Comparison of ENCODE assay signal across 1 fruit fly cellular context in genomic region chr3L:17513893-17514616, dm6.
TF ChIP-seq lines count a peak whose summit lies in the region.

Gene U4-U6-60K, minus strand, starts transcription at chr3L:17513912.
Gene CG7564, plus strand, starts transcription at chr3L:17514298.

TF ChIP-seq in whole organism, embryonic, 481 proteins besides CTCF, POLR2A, EP300 and RAD21 (continued from another document and continues in another):
- TF ChIP-seq ap (GFP tag; IDR thresholded peaks at IDR 0.05; lab: Robert Waterston, UW) = no peak
- peak; percentile 76 for TF ChIP-seq CG16815 (GFP tag; optimal IDR thresholded peaks at IDR 0.05; lab: Kevin White, UChicago)
- no peak for TF ChIP-seq ham (GFP tag; IDR thresholded peaks at IDR 0.05; lab: Robert Waterston, UW)
- TF ChIP-seq dan (GFP tag; IDR thresholded peaks at IDR 0.05; lab: Robert Waterston, UW) = no peak
- TF ChIP-seq peb (GFP tag; IDR thresholded peaks at IDR 0.05; lab: Robert Waterston, UW) = no peak
- peak; percentile 73 for TF ChIP-seq Meics (GFP tag; optimal IDR thresholded peaks at IDR 0.05; lab: Kevin White, UChicago)
- TF ChIP-seq CG17385 (GFP tag; optimal IDR thresholded peaks at IDR 0.05; lab: Kevin White, UChicago) = peak; percentile 42
- peak; percentile 72 for TF ChIP-seq Hmr (GFP tag; optimal IDR thresholded peaks at IDR 0.05; lab: Kevin White, UChicago)
- TF ChIP-seq Lim3 (GFP tag; IDR thresholded peaks at IDR 0.05; lab: Robert Waterston, UW) = no peak
- TF ChIP-seq maf-S (GFP tag; optimal IDR thresholded peaks at IDR 0.05; lab: Kevin White, UChicago) = peak; percentile 28
- no peak for TF ChIP-seq CG2202 (tag; optimal IDR thresholded peaks at IDR 0.05; lab: Kevin White, UChicago)
- TF ChIP-seq HLHmδ (GFP tag; optimal IDR thresholded peaks at IDR 0.05; lab: Kevin White, UChicago) = no peak
- no peak for TF ChIP-seq Gsc (GFP tag; IDR thresholded peaks at IDR 0.05; lab: Robert Waterston, UW)
- TF ChIP-seq slp2 (GFP tag; optimal IDR thresholded peaks at IDR 0.05; lab: Kevin White, UChicago) = peak; percentile 22
- TF ChIP-seq D19A (tag; optimal IDR thresholded peaks at IDR 0.05; lab: Kevin White, UChicago) = no peak
- peak; percentile 21 for TF ChIP-seq unpg (GFP tag; optimal IDR thresholded peaks at IDR 0.05; lab: Kevin White, UChicago)
- peak; percentile 60 for TF ChIP-seq kni (GFP tag; optimal IDR thresholded peaks at IDR 0.05; lab: Kevin White, UChicago)
- peak; percentile 65 for TF ChIP-seq grn (GFP tag; optimal IDR thresholded peaks at IDR 0.05; lab: Kevin White, UChicago)
- peak; percentile 29 for TF ChIP-seq Oli (tag; optimal IDR thresholded peaks at IDR 0.05; lab: Kevin White, UChicago)
- no peak for TF ChIP-seq usp (GFP tag; optimal IDR thresholded peaks at IDR 0.05; lab: Kevin White, UChicago)
- peak; percentile 2 for TF ChIP-seq CG9876 (GFP tag; optimal IDR thresholded peaks at IDR 0.05; lab: Kevin White, UChicago)
- peak; percentile 28 to 60 for TF ChIP-seq Pdp1 (GFP tag; optimal IDR thresholded peaks at IDR 0.05; lab: Kevin White, UChicago)
- TF ChIP-seq Poxn (GFP tag; IDR thresholded peaks at IDR 0.05; lab: Robert Waterston, UW) = no peak
- TF ChIP-seq z (GFP tag; IDR thresholded peaks at IDR 0.05; lab: Robert Waterston, UW) = peak; percentile 65; the same call in 2 of the 3 replicates
- peak; percentile 24; the same call in 1 of the 3 replicates for TF ChIP-seq jigr1 (GFP tag; IDR thresholded peaks at IDR 0.05; lab: Robert Waterston, UW)
- TF ChIP-seq D19B (GFP tag; optimal IDR thresholded peaks at IDR 0.05; lab: Kevin White, UChicago) = peak; percentile 32
- peak; percentile 53; the same call in 1 of the 2 replicates for TF ChIP-seq Ptx1 (GFP tag; IDR thresholded peaks at IDR 0.05; lab: Robert Waterston, UW)
- no peak for TF ChIP-seq CG11398 (GFP tag; optimal IDR thresholded peaks at IDR 0.05; lab: Kevin White, UChicago)
- TF ChIP-seq Hey (tag; optimal IDR thresholded peaks at IDR 0.05; lab: Kevin White, UChicago) = no peak
- TF ChIP-seq CG30431 (GFP tag; optimal IDR thresholded peaks at IDR 0.05; lab: Kevin White, UChicago) = peak; percentile 53
- TF ChIP-seq odd (GFP tag; optimal IDR thresholded peaks at IDR 0.05; lab: Kevin White, UChicago) = no peak
- no peak for TF ChIP-seq gt (GFP tag; IDR thresholded peaks at IDR 0.05; lab: Robert Waterston, UW)
- no peak for TF ChIP-seq NC2β (GFP tag; optimal IDR thresholded peaks at IDR 0.05; lab: Kevin White, UChicago)
- TF ChIP-seq CG2712 (tag; optimal IDR thresholded peaks at IDR 0.05; lab: Kevin White, UChicago) = peak; percentile 56
- no peak for TF ChIP-seq CG6765 (GFP tag; optimal IDR thresholded peaks at IDR 0.05; lab: Kevin White, UChicago)
- peak; percentile 81 for TF ChIP-seq CoRest (tag; optimal IDR thresholded peaks at IDR 0.05; lab: Kevin White, UChicago)
- no peak for TF ChIP-seq nau (GFP tag; optimal IDR thresholded peaks at IDR 0.05; lab: Kevin White, UChicago)
- TF ChIP-seq jumu (GFP tag; optimal IDR thresholded peaks at IDR 0.05; lab: Kevin White, UChicago) = peak; percentile 50
- TF ChIP-seq CG2199 (GFP tag; IDR thresholded peaks at IDR 0.05; lab: Robert Waterston, UW) = no peak
- peak; percentile 45 for TF ChIP-seq CG7928 (GFP tag; optimal IDR thresholded peaks at IDR 0.05; lab: Kevin White, UChicago)
- TF ChIP-seq al (GFP tag; IDR thresholded peaks at IDR 0.05; lab: Robert Waterston, UW) = peak; percentile 54
- peak; percentile 32 for TF ChIP-seq Atf-2 (GFP tag; optimal IDR thresholded peaks at IDR 0.05; lab: Kevin White, UChicago)
- TF ChIP-seq CG9437 (GFP tag; optimal IDR thresholded peaks at IDR 0.05; lab: Kevin White, UChicago) = peak; percentile 77
- no peak for TF ChIP-seq CG11696 (GFP tag; IDR thresholded peaks at IDR 0.05; lab: Robert Waterston, UW)
- peak; percentile 60 for TF ChIP-seq pho (GFP tag; optimal IDR thresholded peaks at IDR 0.05; lab: Kevin White, UChicago)
- no peak for TF ChIP-seq gsb (GFP tag; IDR thresholded peaks at IDR 0.05; lab: Robert Waterston, UW)
- no peak for TF ChIP-seq mirr (GFP tag; optimal IDR thresholded peaks at IDR 0.05; lab: Kevin White, UChicago)
- TF ChIP-seq dysf (GFP tag; IDR thresholded peaks at IDR 0.05; lab: Robert Waterston, UW) = peak; percentile 68; the same call in 1 of the 3 replicates
- TF ChIP-seq CG2116 (GFP tag; optimal IDR thresholded peaks at IDR 0.05; lab: Kevin White, UChicago) = peak; percentile 62
- peak; percentile 82 for TF ChIP-seq CG14710 (tag; optimal IDR thresholded peaks at IDR 0.05; lab: Kevin White, UChicago)
- peak; percentile 51 for TF ChIP-seq CG10366 (GFP tag; IDR thresholded peaks at IDR 0.05; lab: Robert Waterston, UW)
- TF ChIP-seq CG12104 (GFP tag; optimal IDR thresholded peaks at IDR 0.05; lab: Kevin White, UChicago) = peak; percentile 71
- TF ChIP-seq wdn (GFP tag; IDR thresholded peaks at IDR 0.05; lab: Robert Waterston, UW) = no peak
- peak; percentile 7 for TF ChIP-seq CHES-1-like (GFP tag; optimal IDR thresholded peaks at IDR 0.05; lab: Kevin White, UChicago)
- TF ChIP-seq ranshi (GFP tag; IDR thresholded peaks at IDR 0.05; lab: Robert Waterston, UW) = peak; percentile 33; the same call in 1 of the 2 replicates
- no peak for TF ChIP-seq gcm (GFP tag; optimal IDR thresholded peaks at IDR 0.05; lab: Kevin White, UChicago)
- no peak for TF ChIP-seq Dfd (GFP tag; optimal IDR thresholded peaks at IDR 0.05; lab: Kevin White, UChicago)
- TF ChIP-seq CG8388 (GFP tag; optimal IDR thresholded peaks at IDR 0.05; lab: Kevin White, UChicago) = peak; percentile 19
- TF ChIP-seq CG34224 (GFP tag; IDR thresholded peaks at IDR 0.05; lab: Robert Waterston, UW; ENCODE audit: partially characterized antibody) = peak; percentile 80
- TF ChIP-seq unc-4 (GFP tag; IDR thresholded peaks at IDR 0.05; lab: Robert Waterston, UW; ENCODE audit: partially characterized antibody) = peak; percentile 89
- peak; percentile 99 for TF ChIP-seq inv (GFP tag; IDR thresholded peaks at IDR 0.05; lab: Robert Waterston, UW; ENCODE audit: partially characterized antibody)
- peak; percentile 58 for TF ChIP-seq Dek (tag; optimal IDR thresholded peaks at IDR 0.05; lab: Kevin White, UChicago)
- no peak for TF ChIP-seq chif (GFP tag; optimal IDR thresholded peaks at IDR 0.05; lab: Kevin White, UChicago)
- TF ChIP-seq Blimp-1 (GFP tag; optimal IDR thresholded peaks at IDR 0.05; lab: Kevin White, UChicago) = peak; percentile 22
- peak; percentile 91 for TF ChIP-seq CG31441 (GFP tag; IDR thresholded peaks at IDR 0.05; lab: Robert Waterston, UW)
- peak; percentile 68 for TF ChIP-seq sd (tag; optimal IDR thresholded peaks at IDR 0.05; lab: Kevin White, UChicago)
- no peak for TF ChIP-seq CG15479 (GFP tag; optimal IDR thresholded peaks at IDR 0.05; lab: Kevin White, UChicago)
- TF ChIP-seq oc (tag; optimal IDR thresholded peaks at IDR 0.05; lab: Kevin White, UChicago) = no peak
- TF ChIP-seq CG30020 (tag; optimal IDR thresholded peaks at IDR 0.05; lab: Kevin White, UChicago) = peak; percentile 63
- no peak for TF ChIP-seq CG32772 (GFP tag; IDR thresholded peaks at IDR 0.05; lab: Robert Waterston, UW)
- peak; percentile 2 for TF ChIP-seq CG18011 (GFP tag; optimal IDR thresholded peaks at IDR 0.05; lab: Kevin White, UChicago)
- peak; percentile 91 for TF ChIP-seq row (GFP tag; IDR thresholded peaks at IDR 0.05; lab: Robert Waterston, UW)
- peak; percentile 33; the same call in 1 of the 3 replicates for TF ChIP-seq CG34422 (GFP tag; IDR thresholded peaks at IDR 0.05; lab: Robert Waterston, UW)
- no peak for TF ChIP-seq chm (GFP tag; IDR thresholded peaks at IDR 0.05; lab: Robert Waterston, UW)
- no peak for TF ChIP-seq run (tag; optimal IDR thresholded peaks at IDR 0.05; lab: Kevin White, UChicago)
- TF ChIP-seq ken (GFP tag; IDR thresholded peaks at IDR 0.05; lab: Robert Waterston, UW) = peak; percentile 19; the same call in 1 of the 3 replicates
- TF ChIP-seq CG11695 (GFP tag; IDR thresholded peaks at IDR 0.05; lab: Robert Waterston, UW) = no peak
- TF ChIP-seq tna (GFP tag; IDR thresholded peaks at IDR 0.05; lab: Robert Waterston, UW; ENCODE audit: partially characterized antibody) = peak; percentile 90
- TF ChIP-seq rib (GFP tag; IDR thresholded peaks at IDR 0.05; lab: Robert Waterston, UW) = no peak
- peak; percentile 81 for TF ChIP-seq CG2120 (GFP tag; optimal IDR thresholded peaks at IDR 0.05; lab: Kevin White, UChicago)
- peak; percentile 48 to 63 for TF ChIP-seq dpn (GFP tag; optimal IDR thresholded peaks at IDR 0.05; lab: Kevin White, UChicago)
- TF ChIP-seq CG3726 (GFP tag; IDR thresholded peaks at IDR 0.05; lab: Robert Waterston, UW) = no peak
- TF ChIP-seq CG6689 (GFP tag; IDR thresholded peaks at IDR 0.05; lab: Robert Waterston, UW) = no peak
- 0 out of 2 replicates have a peak, but pooled peaks have one; percentile 11 for TF ChIP-seq CG4730 (GFP tag; IDR thresholded peaks at IDR 0.05; lab: Robert Waterston, UW)
- peak; percentile 4 for TF ChIP-seq Deaf1 (tag; optimal IDR thresholded peaks at IDR 0.05; lab: Kevin White, UChicago)
- no peak for TF ChIP-seq sc (optimal IDR thresholded peaks at IDR 0.05; lab: Kevin White, UChicago)
- peak; percentile 7 for TF ChIP-seq sc (GFP tag; optimal IDR thresholded peaks at IDR 0.05; lab: Kevin White, UChicago)
- TF ChIP-seq HLH4C (GFP tag; IDR thresholded peaks at IDR 0.05; lab: Robert Waterston, UW; ENCODE audit: partially characterized antibody) = peak; percentile 95
- no peak for TF ChIP-seq danr (GFP tag; IDR thresholded peaks at IDR 0.05; lab: Robert Waterston, UW)
- TF ChIP-seq CG17361 (GFP tag; IDR thresholded peaks at IDR 0.05; lab: Robert Waterston, UW) = peak; percentile 89
- peak; percentile 97 for TF ChIP-seq bbx (GFP tag; IDR thresholded peaks at IDR 0.05; lab: Robert Waterston, UW; ENCODE audit: partially characterized antibody)
- TF ChIP-seq sqz (GFP tag; optimal IDR thresholded peaks at IDR 0.05; lab: Kevin White, UChicago) = no peak
- peak; percentile 25 for TF ChIP-seq stwl (tag; optimal IDR thresholded peaks at IDR 0.05; lab: Kevin White, UChicago)
- no peak for TF ChIP-seq prd (optimal IDR thresholded peaks at IDR 0.05; lab: Kevin White, UChicago)
- TF ChIP-seq prd (GFP tag; IDR thresholded peaks at IDR 0.05; lab: Robert Waterston, UW) = peak; percentile 58; the same call in 2 of the 3 replicates
- peak; percentile 40 for TF ChIP-seq fd96Cb (tag; optimal IDR thresholded peaks at IDR 0.05; lab: Kevin White, UChicago)
- TF ChIP-seq PHDP (tag; optimal IDR thresholded peaks at IDR 0.05; lab: Kevin White, UChicago) = peak; percentile 40
- TF ChIP-seq CG12744 (GFP tag; optimal IDR thresholded peaks at IDR 0.05; lab: Kevin White, UChicago) = peak; percentile 5
- peak; percentile 32 for TF ChIP-seq CG10979 (tag; optimal IDR thresholded peaks at IDR 0.05; lab: Kevin White, UChicago)
- TF ChIP-seq pros (GFP tag; optimal IDR thresholded peaks at IDR 0.05; lab: Kevin White, UChicago) = no peak
- TF ChIP-seq Opbp (GFP tag; IDR thresholded peaks at IDR 0.05; lab: Robert Waterston, UW; ENCODE audit: partially characterized antibody) = peak; percentile 97
- no peak for TF ChIP-seq Dp (GFP tag; optimal IDR thresholded peaks at IDR 0.05; lab: Kevin White, UChicago)
- peak; percentile 81 for TF ChIP-seq Hr3 (GFP tag; optimal IDR thresholded peaks at IDR 0.05; lab: Kevin White, UChicago)
- TF ChIP-seq CG18476 (GFP tag; optimal IDR thresholded peaks at IDR 0.05; lab: Kevin White, UChicago) = peak; percentile 61
- TF ChIP-seq CG13296 (GFP tag; optimal IDR thresholded peaks at IDR 0.05; lab: Kevin White, UChicago) = no peak
- no peak for TF ChIP-seq Hand (GFP tag; optimal IDR thresholded peaks at IDR 0.05; lab: Kevin White, UChicago)
- TF ChIP-seq sna (GFP tag; IDR thresholded peaks at IDR 0.05; lab: Robert Waterston, UW; ENCODE audit: partially characterized antibody) = peak; percentile 91
- TF ChIP-seq luna (GFP tag; optimal IDR thresholded peaks at IDR 0.05; lab: Kevin White, UChicago) = no peak
- TF ChIP-seq HmgD (GFP tag; optimal IDR thresholded peaks at IDR 0.05; lab: Kevin White, UChicago) = no peak
- TF ChIP-seq grau (tag; optimal IDR thresholded peaks at IDR 0.05; lab: Kevin White, UChicago) = peak; percentile 61
- peak; percentile 47 for TF ChIP-seq corto (GFP tag; optimal IDR thresholded peaks at IDR 0.05; lab: Kevin White, UChicago)
- TF ChIP-seq NC2α (GFP tag; optimal IDR thresholded peaks at IDR 0.05; lab: Kevin White, UChicago) = no peak
- no peak for TF ChIP-seq CG6654 (GFP tag; optimal IDR thresholded peaks at IDR 0.05; lab: Kevin White, UChicago)
- TF ChIP-seq tll (GFP tag; optimal IDR thresholded peaks at IDR 0.05; lab: Kevin White, UChicago) = peak in 1 of 2 experiments; percentile 71
- no peak; the same call in 1 of the 2 replicates for TF ChIP-seq CG17328 (GFP tag; IDR thresholded peaks at IDR 0.05; lab: Robert Waterston, UW)
- TF ChIP-seq H2.0 (GFP tag; IDR thresholded peaks at IDR 0.05; lab: Robert Waterston, UW) = 0 out of 2 replicates have a peak, but pooled peaks have one; percentile 30
- TF ChIP-seq CG13424 (tag; optimal IDR thresholded peaks at IDR 0.05; lab: Kevin White, UChicago) = peak; percentile 56
- TF ChIP-seq Dref (GFP tag; IDR thresholded peaks at IDR 0.05; lab: Robert Waterston, UW) = peak; percentile 38; the same call in 1 of the 2 replicates
- no peak for TF ChIP-seq Trl (optimal IDR thresholded peaks at IDR 0.05; lab: Kevin White, UChicago)
- peak; percentile 38 for TF ChIP-seq Trl (GFP tag; optimal IDR thresholded peaks at IDR 0.05; lab: Kevin White, UChicago)
- peak; percentile 25 for TF ChIP-seq Sox102F (GFP tag; optimal IDR thresholded peaks at IDR 0.05; lab: Kevin White, UChicago)
- TF ChIP-seq CG5245 (GFP tag; optimal IDR thresholded peaks at IDR 0.05; lab: Kevin White, UChicago) = peak; percentile 8
- peak; percentile 53 for TF ChIP-seq HLH54F (GFP tag; optimal IDR thresholded peaks at IDR 0.05; lab: Kevin White, UChicago)
- no peak for TF ChIP-seq Vsx1 (GFP tag; optimal IDR thresholded peaks at IDR 0.05; lab: Kevin White, UChicago)
- TF ChIP-seq Drgx (GFP tag; IDR thresholded peaks at IDR 0.05; lab: Robert Waterston, UW) = no peak
- TF ChIP-seq CG13624 (GFP tag; optimal IDR thresholded peaks at IDR 0.05; lab: Kevin White, UChicago) = peak; percentile 41
- TF ChIP-seq yki (optimal IDR thresholded peaks at IDR 0.05; lab: Kevin White, UChicago) = no peak
- peak; percentile 41 for TF ChIP-seq CG10274 (GFP tag; optimal IDR thresholded peaks at IDR 0.05; lab: Kevin White, UChicago)
- peak; percentile 92; the same call in 3 of the 4 replicates for TF ChIP-seq chinmo (GFP tag; IDR thresholded peaks at IDR 0.05; lab: Robert Waterston, UW; ENCODE audit: partially characterized antibody)
- no peak for TF ChIP-seq Hr78 (GFP tag; optimal IDR thresholded peaks at IDR 0.05; lab: Kevin White, UChicago)
- TF ChIP-seq CG9817 (tag; optimal IDR thresholded peaks at IDR 0.05; lab: Kevin White, UChicago) = peak; percentile 63
- TF ChIP-seq gsb-n (tag; optimal IDR thresholded peaks at IDR 0.05; lab: Kevin White, UChicago) = no peak
